Worm (Caenorhabditis elegans) whole organism, early embryonic: Measurements from ENCODE around the gene rga-4.

ENCODE experiments used
- B0310.2 ChIP-seq: sonication (generic microtip); optimal IDR thresholded peaks from 2 replicates; lab custom pipeline; 2016; ENCODE audit warnings: mild to moderate bottlenecking, missing genetic modification characterization, missing compliant biosample characterization
- F13C5.2 ChIP-seq: sonication (generic microtip); optimal IDR thresholded peaks from 2 replicates; lab custom pipeline; 2017; ENCODE audit warnings: mild to moderate bottlenecking, missing genetic modification characterization, inconsistent platforms, missing compliant biosample characterization
- aly-1 ChIP-seq: sonication (generic microtip); optimal IDR thresholded peaks from 2 replicates; lab custom pipeline; 2016; ENCODE audit warnings: missing genetic modification characterization, missing compliant biosample characterization
- ama-1 ChIP-seq: fragments of 150-350 bp; optimal IDR thresholded peaks from 2 replicates; lab custom pipeline; 2014
- ceh-13 ChIP-seq: fragments of 200-800 bp; sonication (Bioruptor generic); optimal IDR thresholded peaks from 2 replicates; lab custom pipeline; 2018; ENCODE audit warnings: mild to moderate bottlenecking, missing genetic modification characterization, missing compliant biosample characterization
- ceh-36 ChIP-seq: sonication (generic microtip); optimal IDR thresholded peaks from 2 replicates; lab custom pipeline; 2016; ENCODE audit warnings: missing genetic modification characterization, inconsistent platforms, missing compliant biosample characterization
- ets-7 ChIP-seq: sonication (generic microtip); optimal IDR thresholded peaks from 2 replicates; lab custom pipeline; 2016; ENCODE audit warnings: missing genotype, missing genetic modification characterization, missing compliant biosample characterization
- flt-1 ChIP-seq: fragments of 200-800 bp; sonication (Bioruptor generic); IDR thresholded peaks from 2 replicates; pipeline ENCODE4 v1.3.6; 2022; ENCODE audit warnings: missing genetic modification characterization, missing compliant biosample characterization
- hmbx-1 ChIP-seq: sonication (generic microtip); optimal IDR thresholded peaks from 2 replicates; lab custom pipeline; 2016; ENCODE audit warnings: mild to moderate bottlenecking, missing genetic modification characterization, missing compliant biosample characterization
- hmg-4 ChIP-seq: fragments of 200-800 bp; sonication (Bioruptor generic); optimal IDR thresholded peaks from 2 replicates; lab custom pipeline; 2018; ENCODE audit warnings: mild to moderate bottlenecking, missing genetic modification characterization, missing compliant biosample characterization
- hnd-1 ChIP-seq: sonication (generic microtip); optimal IDR thresholded peaks from 2 replicates; lab custom pipeline; 2016; ENCODE audit warnings: missing genetic modification characterization, missing compliant biosample characterization
- pes-1 ChIP-seq: fragments of 200-800 bp; sonication (Bioruptor generic); IDR thresholded peaks from 2 replicates; pipeline ENCODE4 v1.3.6; 2022; ENCODE audit warnings: missing genetic modification reagents, missing genetic modification characterization, missing compliant biosample characterization
- scrt-1 ChIP-seq: fragments of 200-800 bp; sonication (Bioruptor generic); IDR thresholded peaks from 2 replicates; pipeline ENCODE4 v1.3.6; 2022; ENCODE audit warnings: missing genetic modification characterization, missing compliant biosample characterization
- sea-1 ChIP-seq: fragments of 200-800 bp; sonication (Bioruptor generic); conservative IDR thresholded peaks from 2 replicates; pipeline ENCODE4 v1.3.6; 2022; ENCODE audit warnings: missing genetic modification characterization, missing compliant biosample characterization
- tbx-11 ChIP-seq: fragments of 200-800 bp; sonication (Bioruptor generic); IDR thresholded peaks from 2 replicates; pipeline ENCODE4 v1.3.6; 2022; ENCODE audit warnings: missing genetic modification characterization, missing compliant biosample characterization
- tbx-37 ChIP-seq: fragments of 200-800 bp; sonication (Bioruptor generic); conservative IDR thresholded peaks from 2 replicates; pipeline ENCODE4 v1.3.6; 2022; ENCODE audit warnings: missing genetic modification reagents, missing genetic modification characterization, missing compliant biosample characterization
- tra-4 ChIP-seq: sonication (generic microtip); optimal IDR thresholded peaks from 2 replicates; lab custom pipeline; 2017; ENCODE audit warnings: missing genetic modification characterization, missing compliant biosample characterization

The rga-4 gene

ce11 chrV:1378010-1378409, 5.0 kb downstream of the rga-4 start:
- TF ChIP-seq aly-1 (tag; lab: Kevin White, UChicago) (no peak), tbx-37 (GFP tag; lab: Robert Waterston, UW) (no peak), sea-1 (GFP tag; lab: Robert Waterston, UW) (no peak), tbx-11 (GFP tag; lab: Robert Waterston, UW) (no peak), hmg-4 (GFP tag; lab: Kevin White, UChicago) (no peak), hnd-1 (no peak), ceh-13 (GFP tag; lab: Kevin White, UChicago) (no peak), ets-7 (tag; lab: Kevin White, UChicago) (no peak), B0310.2 (tag; lab: Kevin White, UChicago) (no peak), ceh-36 (tag; lab: Kevin White, UChicago) (no peak), ama-1 (no peak), pes-1 (GFP tag; lab: Robert Waterston, UW) (no peak), scrt-1 (GFP tag; lab: Robert Waterston, UW) (no peak), tra-4 (tag; lab: Kevin White, UChicago) (no peak), flt-1 (GFP tag; lab: Robert Waterston, UW) (no peak), F13C5.2 (tag; lab: Kevin White, UChicago) (no peak)

DNA sequence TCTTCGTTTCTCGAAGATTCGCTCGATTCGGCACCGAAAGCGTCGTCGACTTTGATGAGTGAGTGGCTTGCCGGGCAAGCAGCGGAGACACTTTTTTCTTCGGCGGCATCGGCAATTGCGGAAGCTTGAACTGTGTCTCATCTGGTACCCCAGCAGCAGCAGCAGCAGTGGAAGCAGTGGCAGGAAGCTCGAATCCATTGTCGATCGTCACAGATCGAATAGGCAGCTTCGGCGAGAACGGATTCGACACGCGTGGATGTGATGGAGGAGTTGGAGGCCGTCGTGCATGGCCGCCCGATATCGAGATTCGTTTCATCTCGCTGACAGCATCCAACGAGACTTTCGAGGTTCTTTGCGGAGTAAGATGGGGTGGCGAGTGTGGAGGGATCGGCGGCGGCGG, 8.0 kb downstream of the rga-4 start:
- TF ChIP-seq flt-1 (GFP tag; lab: Robert Waterston, UW) = no peak
- TF ChIP-seq ets-7 (tag; lab: Kevin White, UChicago) = no peak
- TF ChIP-seq F13C5.2 (tag; lab: Kevin White, UChicago) = no peak
- no peak for TF ChIP-seq tra-4 (tag; lab: Kevin White, UChicago)
- no peak for TF ChIP-seq sea-1 (GFP tag; lab: Robert Waterston, UW)
- TF ChIP-seq pes-1 (GFP tag; lab: Robert Waterston, UW) = no peak
- no peak for TF ChIP-seq hnd-1
- TF ChIP-seq B0310.2 (tag; lab: Kevin White, UChicago) = no peak
- no peak for TF ChIP-seq scrt-1 (GFP tag; lab: Robert Waterston, UW)

DNA sequence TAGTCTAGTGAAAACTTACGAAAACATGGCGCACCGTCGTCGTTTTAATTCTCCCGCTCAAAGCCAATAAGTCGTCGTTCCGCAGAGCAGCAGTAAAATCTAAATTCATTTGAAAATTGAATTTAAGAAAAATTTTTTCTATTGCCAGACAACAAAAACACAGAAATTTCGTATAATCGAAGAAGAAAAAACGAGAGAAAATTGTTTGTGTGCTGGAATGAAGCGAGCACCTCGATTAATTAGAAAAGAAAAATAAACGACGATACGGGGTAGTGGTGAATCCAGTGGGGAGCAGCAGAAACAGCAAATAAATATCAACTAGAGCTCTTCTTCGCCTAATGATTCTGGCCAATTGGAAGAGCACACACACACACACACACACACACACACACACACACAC, 12.1 kb downstream of the rga-4 start, which contains the start of gene snt-3:
snt-3 (minus strand) TSS at position 101 of the 400 bp plus-strand sequence.
- TF ChIP-seq ceh-36 (tag; lab: Kevin White, UChicago) (no peak), ama-1 (no peak), scrt-1 (GFP tag; lab: Robert Waterston, UW) (no peak), tra-4 (tag; lab: Kevin White, UChicago) (no peak), pes-1 (GFP tag; lab: Robert Waterston, UW) (no peak), ceh-13 (GFP tag; lab: Kevin White, UChicago) (no peak), hmg-4 (GFP tag; lab: Kevin White, UChicago) (no peak), B0310.2 (tag; lab: Kevin White, UChicago) (no peak), sea-1 (GFP tag; lab: Robert Waterston, UW) (no peak)

DNA sequence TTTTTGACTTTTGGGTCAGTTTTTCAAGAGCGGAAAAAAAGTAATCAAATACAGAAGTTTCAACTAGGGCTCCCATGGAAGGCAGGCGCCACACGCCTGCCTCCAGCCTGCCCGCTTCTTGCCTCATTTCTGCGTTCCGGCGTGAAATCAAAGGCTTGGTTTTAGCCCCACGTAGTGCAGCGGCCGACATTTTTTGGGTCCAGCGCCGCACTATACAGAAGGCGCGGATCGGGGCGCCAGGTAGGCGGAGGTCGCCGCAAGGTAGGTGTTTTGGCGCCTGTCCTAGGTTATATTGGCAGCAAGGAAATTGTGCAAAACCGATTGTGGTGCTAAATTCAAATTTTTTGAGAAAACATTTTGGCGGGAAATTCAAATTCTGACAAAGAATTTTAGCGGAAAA, 14.9 kb downstream of the rga-4 start:
- TF ChIP-seq sea-1 (GFP tag; lab: Robert Waterston, UW) (no peak), ama-1 (no peak), B0310.2 (tag; lab: Kevin White, UChicago) (no peak), aly-1 (tag; lab: Kevin White, UChicago) (no peak), flt-1 (GFP tag; lab: Robert Waterston, UW) (no peak), ceh-13 (GFP tag; lab: Kevin White, UChicago) (no peak), hmg-4 (GFP tag; lab: Kevin White, UChicago) (no peak), tbx-11 (GFP tag; lab: Robert Waterston, UW) (no peak), F13C5.2 (tag; lab: Kevin White, UChicago) (no peak)

- TF ChIP-seq tbx-37 (GFP tag; lab: Robert Waterston, UW) (no peak), hnd-1 (no peak), ceh-13 (GFP tag; lab: Kevin White, UChicago) (no peak), hmbx-1 (tag; lab: Kevin White, UChicago) (no peak), ama-1 (no peak)
Observed at ce11 chrV:1366082-1366481, 17.0 kb downstream of the rga-4 start.

ce11 chrV:1364346-1364745, 18.7 kb downstream of the rga-4 start:
- TF ChIP-seq hmg-4 (GFP tag; lab: Kevin White, UChicago) (no peak), hmbx-1 (tag; lab: Kevin White, UChicago) (no peak), B0310.2 (tag; lab: Kevin White, UChicago) (no peak), ceh-13 (GFP tag; lab: Kevin White, UChicago) (no peak), ama-1 (no peak), sea-1 (GFP tag; lab: Robert Waterston, UW) (no peak), F13C5.2 (tag; lab: Kevin White, UChicago) (no peak), tbx-11 (GFP tag; lab: Robert Waterston, UW) (no peak), hnd-1 (no peak), tra-4 (tag; lab: Kevin White, UChicago) (no peak), tbx-37 (GFP tag; lab: Robert Waterston, UW) (no peak), flt-1 (GFP tag; lab: Robert Waterston, UW) (no peak), pes-1 (GFP tag; lab: Robert Waterston, UW) (no peak), ceh-36 (tag; lab: Kevin White, UChicago) (no peak)

DNA sequence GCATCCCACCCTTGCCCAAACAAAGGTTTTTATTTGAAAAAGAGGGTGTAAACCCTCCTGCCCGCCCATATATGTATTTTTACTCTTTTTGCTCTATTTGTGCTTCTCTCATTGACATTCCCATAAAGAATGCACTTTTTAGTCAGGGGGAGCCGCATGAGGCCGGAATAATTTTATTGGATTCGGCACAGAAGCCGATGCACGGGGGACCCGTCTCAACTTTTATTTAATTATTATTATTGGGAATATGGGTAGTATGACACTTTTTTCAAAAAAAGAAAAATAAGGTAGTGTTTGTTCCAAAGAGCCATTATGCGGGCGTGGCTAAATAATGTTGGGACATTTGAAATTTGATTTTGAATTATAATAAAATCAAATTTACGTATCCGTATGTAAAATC, 21.0 kb downstream of the rga-4 start:
- no peak for TF ChIP-seq ets-7 (tag; lab: Kevin White, UChicago)
- TF ChIP-seq ceh-36 (tag; lab: Kevin White, UChicago) = no peak
- no peak for TF ChIP-seq sea-1 (GFP tag; lab: Robert Waterston, UW)
- TF ChIP-seq hmbx-1 (tag; lab: Kevin White, UChicago) = no peak
- no peak for TF ChIP-seq tbx-11 (GFP tag; lab: Robert Waterston, UW)
- TF ChIP-seq aly-1 (tag; lab: Kevin White, UChicago) = no peak
- no peak for TF ChIP-seq tra-4 (tag; lab: Kevin White, UChicago)
- no peak for TF ChIP-seq B0310.2 (tag; lab: Kevin White, UChicago)
- TF ChIP-seq ama-1 = no peak
- no peak for TF ChIP-seq F13C5.2 (tag; lab: Kevin White, UChicago)
- no peak for TF ChIP-seq tbx-37 (GFP tag; lab: Robert Waterston, UW)
- no peak for TF ChIP-seq flt-1 (GFP tag; lab: Robert Waterston, UW)
- TF ChIP-seq pes-1 (GFP tag; lab: Robert Waterston, UW) = no peak
- TF ChIP-seq ceh-13 (GFP tag; lab: Kevin White, UChicago) = no peak
- TF ChIP-seq hnd-1 = no peak
